Worm (Caenorhabditis elegans) whole organism, early embryonic: Measurements from ENCODE around the gene srz-44.

Source experiments
- B0310.2 ChIP-seq: sonication (generic microtip); optimal IDR thresholded peaks from 2 replicates; lab custom pipeline; 2016; ENCODE audit warnings: mild to moderate bottlenecking, missing genetic modification characterization, missing compliant biosample characterization
- aly-1 ChIP-seq: sonication (generic microtip); optimal IDR thresholded peaks from 2 replicates; lab custom pipeline; 2016; ENCODE audit warnings: missing genetic modification characterization, missing compliant biosample characterization
- ama-1 ChIP-seq: fragments of 150-350 bp; optimal IDR thresholded peaks from 2 replicates; lab custom pipeline; 2014
- ceh-36 ChIP-seq: sonication (generic microtip); optimal IDR thresholded peaks from 2 replicates; lab custom pipeline; 2016; ENCODE audit warnings: missing genetic modification characterization, inconsistent platforms, missing compliant biosample characterization
- ets-7 ChIP-seq: sonication (generic microtip); optimal IDR thresholded peaks from 2 replicates; lab custom pipeline; 2016; ENCODE audit warnings: missing genotype, missing genetic modification characterization, missing compliant biosample characterization
- flt-1 ChIP-seq: fragments of 200-800 bp; sonication (Bioruptor generic); IDR thresholded peaks from 2 replicates; pipeline ENCODE4 v1.3.6; 2022; ENCODE audit warnings: missing genetic modification characterization, missing compliant biosample characterization
- hnd-1 ChIP-seq: sonication (generic microtip); optimal IDR thresholded peaks from 2 replicates; lab custom pipeline; 2016; ENCODE audit warnings: missing genetic modification characterization, missing compliant biosample characterization
- pes-1 ChIP-seq: fragments of 200-800 bp; sonication (Bioruptor generic); IDR thresholded peaks from 2 replicates; pipeline ENCODE4 v1.3.6; 2022; ENCODE audit warnings: missing genetic modification reagents, missing genetic modification characterization, missing compliant biosample characterization
- scrt-1 ChIP-seq: fragments of 200-800 bp; sonication (Bioruptor generic); IDR thresholded peaks from 2 replicates; pipeline ENCODE4 v1.3.6; 2022; ENCODE audit warnings: missing genetic modification characterization, missing compliant biosample characterization
- sea-1 ChIP-seq: fragments of 200-800 bp; sonication (Bioruptor generic); conservative IDR thresholded peaks from 2 replicates; pipeline ENCODE4 v1.3.6; 2022; ENCODE audit warnings: missing genetic modification characterization, missing compliant biosample characterization
- tra-4 ChIP-seq: sonication (generic microtip); optimal IDR thresholded peaks from 2 replicates; lab custom pipeline; 2017; ENCODE audit warnings: missing genetic modification characterization, missing compliant biosample characterization

- TF ChIP-seq B0310.2 = no peak
- TF ChIP-seq tra-4 (tag; lab: Kevin White, UChicago) = no peak
- no peak for TF ChIP-seq ama-1
- no peak for TF ChIP-seq aly-1 (tag; lab: Kevin White, UChicago)
- no peak for TF ChIP-seq ets-7 (tag; lab: Kevin White, UChicago)
- no peak for TF ChIP-seq sea-1
- no peak for TF ChIP-seq pes-1 (GFP tag; lab: Robert Waterston, UW)
- no peak for TF ChIP-seq scrt-1 (GFP tag; lab: Robert Waterston, UW)
- no peak for TF ChIP-seq flt-1 (GFP tag; lab: Robert Waterston, UW)
- TF ChIP-seq ceh-36 = no peak
- no peak for TF ChIP-seq hnd-1 (tag; lab: Kevin White, UChicago)
These were observed 35.0 kb upstream of the srz-44 start, which contains the start of gene nhr-51 for ce11 chrV:15673707-15674106.
